Fruit fly (Drosophila melanogaster) whole organism, pupa: ENCODE measurements around the gene CG13794.

Experiments used
- CG15710 ChIP-seq: fragments of 200-800 bp; sonication (Bioruptor generic); optimal IDR thresholded peaks from 2 replicates; lab custom pipeline; 2018; ENCODE audit warnings: missing biosample characterization, mild to moderate bottlenecking, missing genetic modification characterization, moderate library complexity
- CG32121 ChIP-seq: fragments of 200-800 bp; sonication (Bioruptor generic); IDR thresholded peaks from 2 replicates; pipeline ENCODE4 v1.3.6; 2022; ENCODE audit warnings: missing biosample characterization, missing genetic modification characterization
- CG8159 ChIP-seq: fragments of 200-800 bp; sonication (Bioruptor generic); optimal IDR thresholded peaks from 3 replicates; lab custom pipeline; 2018; ENCODE audit warnings: missing biosample characterization, mild to moderate bottlenecking, missing genetic modification characterization, moderate library complexity
- Pif1A ChIP-seq: fragments of 200-800 bp; sonication (Bioruptor generic); optimal IDR thresholded peaks from 3 replicates; lab custom pipeline; 2016; ENCODE audit warnings: missing biosample characterization, missing genetic modification characterization
- Pif1B ChIP-seq: fragments of 200-800 bp; sonication (Bioruptor generic); optimal IDR thresholded peaks from 3 replicates; lab custom pipeline; 2016; ENCODE audit warnings: missing biosample characterization, missing genetic modification characterization
- rn ChIP-seq: fragments of 200-800 bp; sonication (Bioruptor generic); IDR thresholded peaks from 2 replicates; pipeline ENCODE4 v1.3.6; 2022; ENCODE audit warnings: missing biosample characterization, missing genetic modification characterization

Gene CG13794

DNA sequence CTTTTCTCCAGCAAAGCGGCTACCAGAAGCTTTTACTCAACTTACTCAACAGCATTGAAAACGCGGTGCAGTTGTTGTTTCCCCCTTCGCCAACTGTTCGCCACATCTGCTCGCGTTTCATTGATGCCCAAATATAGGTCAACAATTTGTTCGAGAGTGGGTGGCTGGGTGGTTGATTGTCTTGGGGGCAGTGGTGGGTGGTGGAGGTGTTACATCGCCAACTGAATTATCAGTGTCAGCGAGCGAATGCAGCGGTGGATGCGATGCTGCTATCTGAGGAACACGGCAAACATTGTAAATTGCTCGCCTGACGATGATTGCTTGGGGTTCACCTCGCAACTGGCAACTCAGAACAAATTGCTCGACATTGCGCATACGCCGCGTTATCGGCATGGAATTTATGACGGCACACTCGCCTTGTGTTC is 46.9 kb downstream of the CG13794 start:
- TF ChIP-seq Pif1B (GFP tag; lab: Kevin White, UChicago) (no peak), CG15710 (tag; lab: Kevin White, UChicago) (no peak), Pif1A (GFP tag; lab: Kevin White, UChicago) (no peak), rn (GFP tag; lab: Robert Waterston, UW) (no peak)

DNA sequence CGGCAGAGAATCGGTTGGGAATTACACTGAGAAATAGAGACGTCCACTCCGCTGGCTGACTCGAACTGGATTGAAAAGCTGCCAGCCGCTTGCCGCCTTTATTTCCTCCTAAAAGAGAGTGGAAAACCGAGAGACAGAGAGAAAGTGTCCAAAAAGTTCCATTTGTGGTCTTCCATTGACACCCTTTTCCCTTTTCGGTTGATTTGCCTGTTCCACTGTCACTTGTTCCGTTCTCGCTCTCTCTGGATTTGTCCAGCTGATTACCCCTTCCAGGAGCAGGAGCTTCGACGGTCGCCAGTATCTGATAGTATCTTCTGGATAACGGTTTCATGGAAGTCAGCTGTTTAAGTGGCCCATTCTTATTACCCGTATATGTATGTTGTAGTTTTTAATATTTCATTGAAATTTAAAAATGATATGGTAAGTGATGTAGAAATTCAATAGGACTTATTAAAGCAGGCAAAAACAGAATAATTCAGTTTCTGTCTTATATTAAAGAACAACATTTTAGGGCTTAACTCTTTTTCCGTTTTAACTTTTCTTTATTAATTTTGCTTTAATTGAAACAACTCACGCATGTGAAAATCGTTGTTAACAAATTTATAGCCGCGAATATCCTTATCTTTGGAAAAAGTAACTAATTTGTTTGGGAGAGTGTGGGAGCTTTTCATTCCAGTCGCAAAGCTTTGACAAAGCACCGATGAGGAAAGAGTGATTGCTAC is 47.4 kb downstream of the CG13794 start, which contains the start of gene Slob:
TSS of gene Slob (minus strand) at position 51 of the 722 bp plus-strand sequence.
- TF ChIP-seq CG32121 (GFP tag; lab: Robert Waterston, UW) = no peak
- TF ChIP-seq CG8159 (tag; lab: Kevin White, UChicago) = peak; percentile 2
